Fruit fly (Drosophila melanogaster): ENCODE measurements around the gene CG3699.
A peak's percentile ranks its signal among the peaks of the same experiment; 100 is the strongest.

The CG3699 gene

dm6 chrX:935049-935900 lies 12.0 kb downstream of the CG3699 start, which contains the start of gene TRAM:
Gene TRAM, plus strand, starts transcription at chrX:935232.
- TF ChIP-seq CG3163 (GFP tag; optimal IDR thresholded peaks at IDR 0.05) (peak; percentile 91), CG7556 (GFP tag; optimal IDR thresholded peaks at IDR 0.05) (peak; percentile 98), ems (GFP tag; optimal IDR thresholded peaks at IDR 0.05) (peak; percentile 97), ab (GFP tag; optimal IDR thresholded peaks at IDR 0.05) (peak; percentile 90), CG8281 (tag; optimal IDR thresholded peaks at IDR 0.05) (peak; percentile 87), Oli (tag; optimal IDR thresholded peaks at IDR 0.05) (peak; percentile 98), H2.0 (GFP tag; IDR thresholded peaks at IDR 0.05) (peak; percentile 99), Atf3 (GFP tag; optimal IDR thresholded peaks at IDR 0.05) (peak; percentile 98), Adf1 (GFP tag; IDR thresholded peaks at IDR 0.05) (peak; percentile 99), Six4 (GFP tag; optimal IDR thresholded peaks at IDR 0.05) (peak; percentile 98), CG6854 (GFP tag; optimal IDR thresholded peaks at IDR 0.05) (peak; percentile 94), so (GFP tag; IDR thresholded peaks at IDR 0.05) (peak; percentile 99), eyg (GFP tag; optimal IDR thresholded peaks at IDR 0.05) (peak; percentile 96), Nf-YA (GFP tag; IDR thresholded peaks at IDR 0.05) (peak; percentile 97), Ssrp (tag; optimal IDR thresholded peaks at IDR 0.05) (peak; percentile 97), wdn (GFP tag; IDR thresholded peaks at IDR 0.05) (peak; percentile 99), az2 (GFP tag; optimal IDR thresholded peaks at IDR 0.05) (peak; percentile 97), Dll (GFP tag; IDR thresholded peaks at IDR 0.05; ENCODE audit: partially characterized antibody) (peak; percentile 82), Nf-YB (GFP tag; optimal IDR thresholded peaks at IDR 0.05) (peak; percentile 85), Blimp-1 (GFP tag; optimal IDR thresholded peaks at IDR 0.05) (peak; percentile 95), bcd (GFP tag; optimal IDR thresholded peaks at IDR 0.05) (peak; percentile 99), z (GFP tag; IDR thresholded peaks at IDR 0.05) (peak; percentile 78; the same call in 2 of the 3 replicates), CG11696 (GFP tag; IDR thresholded peaks at IDR 0.05) (peak; percentile 92), Vsx1 (GFP tag; optimal IDR thresholded peaks at IDR 0.05) (peak; percentile 94), CG3995 (GFP tag; optimal IDR thresholded peaks at IDR 0.05) (peak; percentile 89), pfk (GFP tag; optimal IDR thresholded peaks at IDR 0.05) (peak; percentile 72), CG3407 (GFP tag; optimal IDR thresholded peaks at IDR 0.05) (peak; percentile 97), trem (tag; optimal IDR thresholded peaks at IDR 0.05) (peak; percentile 94), Sry-β (GFP tag; optimal IDR thresholded peaks at IDR 0.05) (peak; percentile 66), CG11247 (GFP tag; IDR thresholded peaks at IDR 0.05) (peak; percentile 99), CG2889 (GFP tag; IDR thresholded peaks at IDR 0.05) (peak; percentile 99), vnd (GFP tag; IDR thresholded peaks at IDR 0.05; ENCODE audit: partially characterized antibody) (peak; percentile 69; the same call in 2 of the 3 replicates), CG1832 (GFP tag; optimal IDR thresholded peaks at IDR 0.05) (peak; percentile 92), NC2β (GFP tag; optimal IDR thresholded peaks at IDR 0.05) (peak; percentile 95), zfh2 (GFP tag; optimal IDR thresholded peaks at IDR 0.05) (peak; percentile 98), Gsc (GFP tag; IDR thresholded peaks at IDR 0.05) (peak; percentile 96), B-H1 (GFP tag; IDR thresholded peaks at IDR 0.05) (peak; percentile 98), peb (GFP tag; IDR thresholded peaks at IDR 0.05) (peak; percentile 98), Dbx (GFP tag; IDR thresholded peaks at IDR 0.05) (peak; percentile 99), CG15514 (GFP tag; optimal IDR thresholded peaks at IDR 0.05) (peak; percentile 98), CG10147 (GFP tag; optimal IDR thresholded peaks at IDR 0.05) (peak; percentile 96), CG18599 (GFP tag; optimal IDR thresholded peaks at IDR 0.05) (peak; percentile 99), emc (GFP tag; optimal IDR thresholded peaks at IDR 0.05) (peak; percentile 95), gce (GFP tag; IDR thresholded peaks at IDR 0.05) (peak; percentile 98), CG1647 (GFP tag; optimal IDR thresholded peaks at IDR 0.05) (peak; percentile 95), ci (GFP tag; IDR thresholded peaks at IDR 0.05) (peak; percentile 100), CG2678 (tag; optimal IDR thresholded peaks at IDR 0.05) (peak; percentile 98), CG14050 (GFP tag; IDR thresholded peaks at IDR 0.05) (peak; percentile 99), Hand (GFP tag; optimal IDR thresholded peaks at IDR 0.05) (peak; percentile 95)

Data from whole organism, embryonic.